ENCODE assay signal across 1 worm cellular context in the genomic region with DNA sequence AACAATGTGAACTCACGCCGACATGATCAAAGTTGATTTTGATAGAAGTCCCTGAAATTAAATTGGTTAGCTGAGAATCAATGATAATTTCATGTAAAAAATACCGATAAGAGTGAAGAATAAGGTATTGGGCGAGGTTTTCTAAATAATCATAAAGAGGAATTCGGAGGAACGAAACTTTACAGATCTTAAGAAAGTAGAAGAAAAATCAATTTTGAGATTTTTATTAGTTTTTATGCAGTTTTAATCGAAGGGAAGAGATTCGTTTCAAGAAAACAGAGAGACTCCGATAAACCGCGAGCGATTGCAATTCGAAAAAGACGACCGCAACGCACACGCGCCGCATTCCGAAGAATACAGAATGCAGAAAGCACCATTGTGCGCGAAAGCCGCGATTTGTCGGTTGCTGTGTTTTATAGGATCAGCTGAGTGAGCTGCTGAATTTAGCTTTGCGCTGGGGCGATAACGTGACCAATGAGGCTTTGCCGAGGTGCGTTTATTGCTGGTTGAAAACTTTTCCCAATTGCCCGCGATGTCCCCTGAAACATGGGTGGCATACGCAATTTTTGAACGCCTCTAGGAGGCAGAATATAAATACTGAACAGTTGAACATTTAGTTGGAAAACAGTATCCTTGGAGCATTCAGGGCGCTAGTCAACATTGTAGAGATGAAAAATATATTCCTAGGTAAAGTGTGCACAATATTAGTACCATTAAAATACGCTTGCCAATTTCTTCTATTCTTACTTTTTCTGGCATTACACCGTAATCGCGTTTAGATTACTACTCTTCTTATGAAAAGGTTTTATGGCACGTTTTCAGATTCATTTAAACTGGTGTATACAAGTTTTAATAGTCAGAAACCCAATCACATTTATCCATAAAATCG.
TF ChIP-seq lines count a peak whose summit lies in the region.

Gene snr-4, minus strand, starts transcription at position 51 of the 889 bp plus-strand sequence.

TF ChIP-seq in whole organism, L4 larva, 104 proteins besides CTCF, POLR2A, EP300 and RAD21 (continued from another document):
- TF ChIP-seq mes-2 (tag; optimal IDR thresholded peaks at IDR 0.05; lab: Kevin White, UChicago; ENCODE audit: poor library complexity, severe bottlenecking) (peak; percentile 95), lsy-2 (tag; optimal IDR thresholded peaks at IDR 0.05; lab: Kevin White, UChicago) (peak; percentile 75 to 91), hlh-30 (tag; optimal IDR thresholded peaks at IDR 0.05; lab: Kevin White, UChicago; ENCODE audit: insufficient read depth) (peak; percentile 94), lin-29 (GFP tag; IDR thresholded peaks at IDR 0.05; lab: Robert Waterston, UW) (no peak), mxl-2 (GFP tag; conservative IDR thresholded peaks at IDR 0.05; lab: Robert Waterston, UW) (no peak), madf-9 (GFP tag; conservative IDR thresholded peaks at IDR 0.05; lab: Robert Waterston, UW) (peak; percentile 43; the same call in 1 of the 2 replicates), nhr-48 (tag; optimal IDR thresholded peaks at IDR 0.05; lab: Kevin White, UChicago) (peak; percentile 84), unc-130 (GFP tag; optimal IDR thresholded peaks at IDR 0.05; lab: Kevin White, UChicago) (peak; percentile 92), F44E2.7 (GFP tag; IDR thresholded peaks at IDR 0.05; lab: Robert Waterston, UW) (no peak), F26F4.8 (GFP tag; conservative IDR thresholded peaks at IDR 0.05; lab: Robert Waterston, UW) (no peak), tra-1 (GFP tag; IDR thresholded peaks at IDR 0.05; lab: Robert Waterston, UW) (peak; percentile 71; the same call in 1 of the 2 replicates), vab-7 (GFP tag; IDR thresholded peaks at IDR 0.05; lab: Robert Waterston, UW) (peak; percentile 70), zip-2 (tag; optimal IDR thresholded peaks at IDR 0.05; lab: Kevin White, UChicago) (peak; percentile 66), set-16 (GFP tag; IDR thresholded peaks at IDR 0.05; lab: Robert Waterston, UW) (peak; percentile 71), sdz-12 (GFP tag; optimal IDR thresholded peaks at IDR 0.05; lab: Kevin White, UChicago) (peak; percentile 82), zfp-3 (GFP tag; conservative IDR thresholded peaks at IDR 0.05; lab: Robert Waterston, UW) (peak; percentile 63; the same call in 1 of the 2 replicates), ceh-44 (GFP tag; IDR thresholded peaks at IDR 0.05; lab: Robert Waterston, UW) (peak; percentile 95), mep-1 (tag; optimal IDR thresholded peaks at IDR 0.05; lab: Kevin White, UChicago) (peak; percentile 97), F49E8.2 (tag; optimal IDR thresholded peaks at IDR 0.05; lab: Kevin White, UChicago; ENCODE audit: borderline replicate concordance) (peak; percentile 94), hmg-1.1 (GFP tag; IDR thresholded peaks at IDR 0.05; lab: Robert Waterston, UW) (peak; percentile 95), nhr-102 (tag; optimal IDR thresholded peaks at IDR 0.05; lab: Kevin White, UChicago) (peak; percentile 93), lin-38 (GFP tag; IDR thresholded peaks at IDR 0.05; lab: Robert Waterston, UW) (peak; percentile 91), ces-1 (GFP tag; optimal IDR thresholded peaks at IDR 0.05; lab: Kevin White, UChicago) (no peak), rbr-2 (tag; optimal IDR thresholded peaks at IDR 0.05; lab: Kevin White, UChicago) (peak; percentile 93), php-3 (GFP tag; IDR thresholded peaks at IDR 0.05; lab: Robert Waterston, UW) (peak; percentile 87), ctbp-1 (GFP tag; IDR thresholded peaks at IDR 0.05; lab: Robert Waterston, UW) (peak; percentile 89), egl-27 (tag; optimal IDR thresholded peaks at IDR 0.05; lab: Kevin White, UChicago) (no peak), attf-4 (tag; optimal IDR thresholded peaks at IDR 0.05; lab: Kevin White, UChicago) (no peak), D1046.2 (GFP tag; IDR thresholded peaks at IDR 0.05; lab: Robert Waterston, UW) (peak; percentile 56; the same call in 1 of the 2 replicates), ztf-7 (tag; optimal IDR thresholded peaks at IDR 0.05; lab: Kevin White, UChicago) (peak; percentile 72), daf-19 (GFP tag; conservative IDR thresholded peaks at IDR 0.05; lab: Robert Waterston, UW) (0 out of 2 replicates have a peak, but pooled peaks have one; percentile 34), dmd-6 (GFP tag; IDR thresholded peaks at IDR 0.05; lab: Robert Waterston, UW) (peak; percentile 96), spr-3 (GFP tag; optimal IDR thresholded peaks at IDR 0.05; lab: Kevin White, UChicago) (peak; percentile 78), ceh-62 (tag; optimal IDR thresholded peaks at IDR 0.05; lab: Kevin White, UChicago) (no peak), aha-1 (tag; lab: Kevin White, UChicago) (peak; percentile 96), spr-1 (tag; optimal IDR thresholded peaks at IDR 0.05; lab: Kevin White, UChicago) (peak; percentile 78), dpl-1 (GFP tag; optimal IDR thresholded peaks at IDR 0.05; lab: Kevin White, UChicago) (peak; percentile 82), Y5F2A.4 (GFP tag; optimal IDR thresholded peaks at IDR 0.05; lab: Kevin White, UChicago) (peak; percentile 50), T20F7.1 (GFP tag; optimal IDR thresholded peaks at IDR 0.05; lab: Kevin White, UChicago) (peak; percentile 79), zip-11 (GFP tag; IDR thresholded peaks at IDR 0.05; lab: Robert Waterston, UW) (no peak), nhr-25 (tag; optimal IDR thresholded peaks at IDR 0.05; lab: Kevin White, UChicago; ENCODE audit: borderline replicate concordance, insufficient read depth) (peak; percentile 79), lin-13 (GFP tag; optimal IDR thresholded peaks at IDR 0.05; lab: Kevin White, UChicago) (peak; percentile 86), ZK337.2 (GFP tag; IDR thresholded peaks at IDR 0.05; lab: Robert Waterston, UW) (no peak), ceh-82 (tag; optimal IDR thresholded peaks at IDR 0.05; lab: Kevin White, UChicago) (no peak), fos-1 (tag; optimal IDR thresholded peaks at IDR 0.05; lab: Kevin White, UChicago) (no peak), nhr-28 (tag; optimal IDR thresholded peaks at IDR 0.05; lab: Kevin White, UChicago) (peak; percentile 85), nhr-77 (tag; optimal IDR thresholded peaks at IDR 0.05; lab: Kevin White, UChicago) (peak; percentile 90), unc-39 (tag; optimal IDR thresholded peaks at IDR 0.05; lab: Kevin White, UChicago) (no peak), nhr-111 (GFP tag; optimal IDR thresholded peaks at IDR 0.05; lab: Kevin White, UChicago) (peak; percentile 72), snpc-4 (tag; optimal IDR thresholded peaks at IDR 0.05; lab: Kevin White, UChicago) (peak; percentile 97), Y105C5A.15 (GFP tag; IDR thresholded peaks at IDR 0.05; lab: Robert Waterston, UW) (peak; percentile 5; the same call in 1 of the 2 replicates), skn-1 (tag; optimal IDR thresholded peaks at IDR 0.05; lab: Kevin White, UChicago) (no peak), nhr-11 (tag; optimal IDR thresholded peaks at IDR 0.05; lab: Kevin White, UChicago) (peak; percentile 90), lir-3 (tag; optimal IDR thresholded peaks at IDR 0.05; lab: Kevin White, UChicago) (peak; percentile 18), madf-5 (GFP tag; IDR thresholded peaks at IDR 0.05; lab: Robert Waterston, UW) (0 out of 4 replicates have a peak, but pooled peaks of 1 of the 2 experiments have one; percentile 22), pha-4 (GFP tag; IDR thresholded peaks at IDR 0.05; lab: Robert Waterston, UW) (peak; percentile 81), pha-4 (tag; optimal IDR thresholded peaks at IDR 0.05; lab: Kevin White, UChicago) (no peak)
